Worm (Caenorhabditis elegans) whole organism, L4 larva: ENCODE data around the gene T07G12.3.
A peak's percentile ranks its signal among the peaks of the same experiment; 100 is the strongest.

Source experiments
- F37D6.2 ChIP-seq: sonication (generic microtip); optimal IDR thresholded peaks from 2 replicates; lab custom pipeline; 2016; ENCODE audit warnings: mild to moderate bottlenecking, missing genetic modification characterization, missing compliant biosample characterization
- ZK337.2 ChIP-seq: fragments of 200-800 bp; sonication (Bioruptor generic); IDR thresholded peaks from 2 replicates; pipeline ENCODE4 v1.3.6; 2022; ENCODE audit warnings: missing genetic modification reagents, missing genetic modification characterization, missing compliant biosample characterization
- aha-1 ChIP-seq: fragments of 150-350 bp; peaks from one replicate; lab custom pipeline; 2014; ENCODE audit warnings: missing biosample characterization, missing genetic modification characterization
- ceh-20 ChIP-seq: fragments of 200-800 bp; sonication (Bioruptor generic); IDR thresholded peaks from 2 replicates; pipeline ENCODE4 v1.3.6; 2022; ENCODE audit warnings: missing genetic modification reagents, missing genetic modification characterization, missing compliant biosample characterization
- ceh-44 ChIP-seq: fragments of 200-800 bp; sonication (Bioruptor generic); IDR thresholded peaks from 2 replicates; pipeline ENCODE4 v1.3.6; 2022; ENCODE audit warnings: missing genetic modification reagents, missing genetic modification characterization, missing compliant biosample characterization
- ceh-82 ChIP-seq: sonication (generic microtip); optimal IDR thresholded peaks from 2 replicates; lab custom pipeline; 2017; ENCODE audit warnings: missing biosample characterization, missing genetic modification characterization
- ces-1 ChIP-seq: fragments of 150-350 bp; sonication (generic microtip); optimal IDR thresholded peaks from 4 replicates; lab custom pipeline; 2014; ENCODE audit warnings: missing biosample characterization, missing genetic modification reagents, missing genetic modification characterization
- ctbp-1 ChIP-seq: fragments of 200-800 bp; sonication (Bioruptor generic); IDR thresholded peaks from 2 replicates; pipeline ENCODE4 v1.3.6; 2022; ENCODE audit warnings: missing genetic modification reagents, missing genetic modification characterization, missing compliant biosample characterization
- daf-16 ChIP-seq, 3 experiments: sonication (generic microtip); optimal IDR thresholded peaks; 2 replicates each; lab custom pipeline; 2016 to 2017; ENCODE audit warnings: missing genetic modification characterization in 3 of 3, missing genetic modification reagents in 3 of 3, mild to moderate bottlenecking in 2 of 3, missing compliant biosample characterization in 2 of 3, missing biosample characterization in 1 of 3, moderate library complexity in 1 of 3
- dpl-1 ChIP-seq: fragments of 150-350 bp; optimal IDR thresholded peaks from 2 replicates; lab custom pipeline; 2014; ENCODE audit warnings: missing biosample characterization, missing genetic modification reagents, missing genetic modification characterization
- duxl-1 ChIP-seq: sonication (generic microtip); optimal IDR thresholded peaks from 2 replicates; lab custom pipeline; 2016; ENCODE audit warnings: mild to moderate bottlenecking, missing genetic modification characterization, moderate library complexity, missing compliant biosample characterization; ENCODE audit not compliant: poor library complexity
- dve-1 ChIP-seq: sonication (generic microtip); optimal IDR thresholded peaks from 2 replicates; lab custom pipeline; 2017; ENCODE audit warnings: antibody characterized with exemption, mild to moderate bottlenecking, missing genetic modification characterization, missing compliant biosample characterization; ENCODE audit not compliant: insufficient read depth
- egl-27 ChIP-seq: sonication (generic microtip); optimal IDR thresholded peaks from 3 replicates; lab custom pipeline; 2017; ENCODE audit warnings: missing biosample characterization, missing genetic modification reagents, missing genetic modification characterization
- egl-43 ChIP-seq: fragments of 200-800 bp; sonication (Bioruptor generic); IDR thresholded peaks from 2 replicates; pipeline ENCODE4 v1.3.6; 2022; ENCODE audit warnings: missing genetic modification reagents, missing genetic modification characterization, missing compliant biosample characterization
- hif-1 ChIP-seq, 2 experiments: sonication (generic microtip); optimal IDR thresholded peaks; 2 replicates each; lab custom pipeline; 2016 to 2017; ENCODE audit warnings: missing compliant biosample characterization in 2 of 2, missing genetic modification characterization in 2 of 2, missing genetic modification reagents in 2 of 2, missing genotype in 2 of 2, mild to moderate bottlenecking in 1 of 2
- hlh-11 ChIP-seq: fragments of 200-800 bp; sonication (Bioruptor generic); optimal IDR thresholded peaks from 2 replicates; lab custom pipeline; 2018; ENCODE audit warnings: mild to moderate bottlenecking, missing genetic modification characterization, missing compliant biosample characterization
- hlh-30 ChIP-seq: sonication (generic microtip); optimal IDR thresholded peaks from 2 replicates; lab custom pipeline; 2017; ENCODE audit warnings: antibody characterized with exemption, mild to moderate bottlenecking, missing genetic modification characterization, missing compliant biosample characterization; ENCODE audit not compliant: insufficient read depth
- hmg-1.1 ChIP-seq: fragments of 200-800 bp; sonication (Bioruptor generic); IDR thresholded peaks from 2 replicates; pipeline ENCODE4 v1.3.6; 2022; ENCODE audit warnings: missing genetic modification reagents, missing genetic modification characterization, missing compliant biosample characterization
- jun-1 ChIP-seq: fragments of 150-350 bp; optimal IDR thresholded peaks from 2 replicates; lab custom pipeline; 2014; ENCODE audit warnings: missing biosample characterization, missing genetic modification reagents, missing genetic modification characterization
- mdt-29 ChIP-seq: fragments of 200-800 bp; sonication (Bioruptor generic); IDR thresholded peaks from 2 replicates; pipeline ENCODE4 v1.3.6; 2022; ENCODE audit warnings: missing genetic modification reagents, missing genetic modification characterization, missing compliant biosample characterization
- mes-2 ChIP-seq: sonication (generic microtip); optimal IDR thresholded peaks from 2 replicates; lab custom pipeline; 2016; ENCODE audit warnings: missing genotype, mild to moderate bottlenecking, missing genetic modification characterization, missing compliant biosample characterization; ENCODE audit not compliant: poor library complexity, severe bottlenecking
- mxl-3 ChIP-seq: fragments of 200-800 bp; sonication (Bioruptor generic); optimal IDR thresholded peaks from 2 replicates; lab custom pipeline; 2018; ENCODE audit warnings: mild to moderate bottlenecking, missing genetic modification characterization, missing compliant biosample characterization
- nhr-42 ChIP-seq: fragments of 200-800 bp; sonication (Bioruptor generic); IDR thresholded peaks from 2 replicates; pipeline ENCODE4 v1.3.6; 2022; ENCODE audit warnings: missing genetic modification characterization, missing compliant biosample characterization
- nhr-48 ChIP-seq: sonication (generic microtip); optimal IDR thresholded peaks from 2 replicates; lab custom pipeline; 2016; ENCODE audit warnings: mild to moderate bottlenecking, missing genetic modification characterization, missing compliant biosample characterization
- pha-4 ChIP-seq, 2 experiments: fragments of 150-350 bp in 1 of 2; fragments of 200-800 bp in 1 of 2; sonication (Bioruptor generic) in 1 of 2; IDR thresholded peaks in 1 of 2; optimal IDR thresholded peaks in 1 of 2; 2 replicates each; pipeline versions ENCODE4 v1.3.6 to Lab custom; 2014 to 2022; ENCODE audit warnings: missing genetic modification characterization in 2 of 2, missing genetic modification reagents in 2 of 2, missing biosample characterization in 1 of 2, missing compliant biosample characterization in 1 of 2
- pqm-1 ChIP-seq: sonication (generic microtip); optimal IDR thresholded peaks from 2 replicates; lab custom pipeline; 2017; ENCODE audit warnings: missing biosample characterization, missing genetic modification characterization
- sdz-12 ChIP-seq: fragments of 200-800 bp; sonication (Bioruptor generic); optimal IDR thresholded peaks from 2 replicates; lab custom pipeline; 2018; ENCODE audit warnings: mild to moderate bottlenecking, missing genetic modification characterization, missing compliant biosample characterization
- snpc-1.2 ChIP-seq: fragments of 200-800 bp; sonication (Bioruptor generic); IDR thresholded peaks from 2 replicates; pipeline ENCODE4 v1.3.6; 2022; ENCODE audit warnings: missing genetic modification reagents, missing genetic modification characterization, missing compliant biosample characterization
- tra-1 ChIP-seq: fragments of 200-800 bp; sonication (Bioruptor generic); IDR thresholded peaks from 2 replicates; pipeline ENCODE4 v1.3.6; 2022; ENCODE audit warnings: missing genetic modification reagents, missing genetic modification characterization, missing compliant biosample characterization
- unc-130 ChIP-seq: sonication (generic microtip); optimal IDR thresholded peaks from 2 replicates; lab custom pipeline; 2016; ENCODE audit warnings: missing genetic modification reagents, missing genetic modification characterization, missing compliant biosample characterization
- unc-62 ChIP-seq, 3 experiments: fragments of 150-350 bp in 1 of 3; sonication (generic microtip); optimal IDR thresholded peaks in 2 of 3; peaks in 1 of 3; 1 replicate in 1 of 3; 2 replicates in 2 of 3; lab custom pipeline; 2014 to 2017; ENCODE audit warnings: missing biosample characterization in 3 of 3, missing genetic modification characterization in 3 of 3, missing genetic modification reagents in 3 of 3, missing genotype in 1 of 3
- zag-1 ChIP-seq: fragments of 150-350 bp; optimal IDR thresholded peaks from 2 replicates; lab custom pipeline; 2014; ENCODE audit warnings: missing biosample characterization, missing genetic modification characterization
- zfp-2 ChIP-seq: sonication (generic microtip); optimal IDR thresholded peaks from 2 replicates; lab custom pipeline; 2016; ENCODE audit warnings: mild to moderate bottlenecking, missing genetic modification characterization, missing compliant biosample characterization
- zip-11 ChIP-seq: fragments of 200-800 bp; sonication (Bioruptor generic); IDR thresholded peaks from 2 replicates; pipeline ENCODE4 v1.3.6; 2022; ENCODE audit warnings: missing genetic modification characterization, missing compliant biosample characterization
- zip-2 ChIP-seq: fragments of 150-350 bp; optimal IDR thresholded peaks from 2 replicates; lab custom pipeline; 2014; ENCODE audit warnings: missing biosample characterization, missing genetic modification characterization

The T07G12.3 gene

DNA sequence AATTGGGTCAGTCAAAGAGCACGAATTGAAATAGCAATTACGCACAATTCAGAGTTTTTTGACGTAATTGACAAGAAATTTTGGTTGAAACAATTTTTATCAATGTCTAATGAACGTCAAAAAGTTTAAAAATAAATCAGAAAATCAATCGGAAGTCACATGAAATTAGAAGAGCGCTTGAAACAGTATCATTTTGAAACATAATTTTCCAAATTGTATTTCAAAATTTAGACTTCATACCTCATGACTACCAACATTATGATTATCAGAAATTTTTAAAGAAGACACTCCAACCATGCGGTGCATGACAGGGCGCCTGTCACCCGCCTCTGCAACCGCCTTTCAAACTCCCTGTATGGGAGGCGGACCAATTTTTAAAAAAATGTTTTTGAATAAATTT is 20.5 kb upstream of the T07G12.3 start:
- TF ChIP-seq ceh-44 (no peak), hif-1 (tag; optimal IDR thresholded peaks at IDR 0.05; lab: Kevin White, UChicago) (peak in 1 of 2 experiments; percentile 10), pqm-1 (tag; lab: Kevin White, UChicago) (peak; percentile 3), hlh-30 (tag; lab: Kevin White, UChicago) (peak; percentile 60), hlh-11 (tag; lab: Kevin White, UChicago) (peak; percentile 54), hmg-1.1 (GFP tag; lab: Robert Waterston, UW) (no peak), dve-1 (peak; percentile 59)

DNA sequence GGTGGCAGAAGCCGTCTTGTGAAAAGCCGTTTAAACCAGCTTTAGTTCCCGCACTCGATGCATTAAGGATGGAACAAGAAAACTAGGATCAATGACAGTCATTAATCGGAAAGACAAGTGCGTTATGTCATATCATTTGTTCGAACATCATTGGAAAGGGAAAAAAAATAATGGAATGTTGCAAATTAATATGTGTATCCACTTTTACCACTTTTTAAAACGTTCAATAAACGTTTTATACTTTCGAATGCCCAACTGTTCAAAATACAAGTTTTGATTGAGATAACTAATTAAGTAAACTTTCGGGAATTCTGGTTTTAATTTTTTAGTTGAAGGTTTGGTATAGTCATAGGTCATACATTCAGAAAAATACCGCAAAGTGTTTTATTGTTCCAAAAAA is 18.6 kb upstream of the T07G12.3 start, which contains the start of gene C02F4.4:
C02F4.4 (minus strand) TSS at position 101 of the 400 bp plus-strand sequence.
- TF ChIP-seq dpl-1 (GFP tag; lab: Kevin White, UChicago) (no peak), jun-1 (tag; lab: Kevin White, UChicago) (no peak), ces-1 (no peak), F37D6.2 (tag; lab: Kevin White, UChicago) (no peak), zag-1 (tag; lab: Kevin White, UChicago) (no peak), daf-16 (GFP tag; optimal IDR thresholded peaks at IDR 0.05; lab: Kevin White, UChicago) (no peak), daf-16 (tag; optimal IDR thresholded peaks at IDR 0.05; lab: Kevin White, UChicago) (no peak), zip-2 (tag; lab: Kevin White, UChicago) (no peak), hif-1 (tag; optimal IDR thresholded peaks at IDR 0.05; lab: Kevin White, UChicago) (no peak), duxl-1 (tag; lab: Kevin White, UChicago) (no peak), ceh-82 (tag; lab: Kevin White, UChicago) (no peak), zfp-2 (tag; lab: Kevin White, UChicago) (no peak), mxl-3 (GFP tag; lab: Kevin White, UChicago) (no peak), pha-4 (GFP tag; IDR thresholded peaks at IDR 0.05; lab: Robert Waterston, UW) (no peak), pha-4 (tag; optimal IDR thresholded peaks at IDR 0.05; lab: Kevin White, UChicago) (no peak), tra-1 (GFP tag; lab: Robert Waterston, UW) (no peak)

DNA sequence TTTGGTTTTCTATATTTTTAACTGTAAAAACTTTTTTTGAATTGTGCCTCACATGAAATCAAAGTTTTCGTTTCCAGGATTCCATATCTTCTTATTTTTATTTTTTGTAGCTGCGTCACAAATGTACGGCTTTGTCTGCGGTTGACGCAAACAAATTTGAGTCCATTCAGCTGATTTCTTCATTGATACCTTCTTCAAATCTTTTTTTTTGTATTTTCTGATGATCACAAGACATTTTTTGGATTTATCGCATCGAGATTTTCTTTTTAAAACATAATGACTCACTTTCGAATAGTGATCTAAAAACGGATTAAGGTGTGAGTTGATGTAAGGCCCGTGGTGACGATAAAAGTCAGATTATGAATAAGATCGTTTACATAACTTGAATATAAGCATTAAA is 15.1 kb upstream of the T07G12.3 start:
- TF ChIP-seq unc-130 (GFP tag; lab: Kevin White, UChicago) (no peak), dpl-1 (GFP tag; lab: Kevin White, UChicago) (no peak), unc-62 (GFP tag; optimal IDR thresholded peaks at IDR 0.05 in 1 of 2; lab: Kevin White, UChicago) (no peak), unc-62 (tag; optimal IDR thresholded peaks at IDR 0.05; lab: Kevin White, UChicago) (no peak), egl-27 (tag; lab: Kevin White, UChicago) (no peak), nhr-48 (no peak), zip-11 (GFP tag; lab: Robert Waterston, UW) (no peak), mdt-29 (GFP tag; lab: Robert Waterston, UW) (no peak), duxl-1 (tag; lab: Kevin White, UChicago) (no peak), F37D6.2 (tag; lab: Kevin White, UChicago) (no peak), ctbp-1 (GFP tag; lab: Robert Waterston, UW) (no peak), ceh-20 (GFP tag; lab: Robert Waterston, UW) (no peak), ZK337.2 (GFP tag; lab: Robert Waterston, UW) (no peak), mes-2 (tag; lab: Kevin White, UChicago) (no peak), hlh-11 (tag; lab: Kevin White, UChicago) (no peak)

DNA sequence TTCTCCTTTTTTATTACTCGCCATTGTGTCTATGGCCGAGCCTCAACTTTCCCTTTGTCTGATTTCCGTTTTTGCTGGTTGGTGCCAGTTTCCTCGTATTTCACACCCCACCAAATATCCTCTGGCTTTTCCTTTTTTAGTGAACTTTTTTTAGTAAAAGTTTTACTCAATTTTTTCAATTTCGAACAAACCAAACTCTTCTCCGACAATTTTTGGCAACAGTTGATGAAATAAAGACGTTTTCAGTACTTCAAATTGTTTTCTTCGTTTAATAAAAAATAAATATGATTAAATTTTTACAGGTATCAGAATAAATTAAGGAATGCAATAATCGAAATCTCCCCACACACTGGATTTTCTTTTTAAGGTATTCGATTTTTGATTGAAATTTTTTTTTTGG is 12.6 kb upstream of the T07G12.3 start, which contains the start of gene cal-4:
cal-4 (plus strand) TSS at position 301 of the 400 bp plus-strand sequence.
- peak; percentile 57 for TF ChIP-seq aha-1 (tag; lab: Kevin White, UChicago)
- TF ChIP-seq snpc-1.2 (GFP tag; lab: Robert Waterston, UW), result no peak
- no peak for TF ChIP-seq sdz-12 (GFP tag; lab: Kevin White, UChicago)
- no peak for TF ChIP-seq egl-43 (GFP tag; lab: Robert Waterston, UW)
- no peak for TF ChIP-seq nhr-42 (GFP tag; lab: Robert Waterston, UW)
